Fruit fly (Drosophila melanogaster) whole organism, embryonic: ENCODE results near the gene CG6055.

ENCODE experiments used
- CG13624 ChIP-seq: fragments of 200-800 bp; sonication (Bioruptor generic); optimal IDR thresholded peaks from 2 replicates; lab custom pipeline; 2016; ENCODE audit warnings: missing biosample characterization, missing genetic modification characterization
- CG15269 ChIP-seq: fragments of 200-800 bp; sonication (Bioruptor generic); optimal IDR thresholded peaks from 2 replicates; lab custom pipeline; 2018; ENCODE audit warnings: missing biosample characterization, mild to moderate bottlenecking, missing genetic modification characterization, moderate library complexity
- CG17829 ChIP-seq: fragments of 200-800 bp; optimal IDR thresholded peaks from 2 replicates; lab custom pipeline; 2019; ENCODE audit warnings: missing biosample characterization, mild to moderate bottlenecking, missing genetic modification characterization, moderate library complexity
- CG34376 ChIP-seq: fragments of 200-800 bp; sonication (Bioruptor generic); optimal IDR thresholded peaks from 2 replicates; lab custom pipeline; 2018; ENCODE audit warnings: missing biosample characterization, mild to moderate bottlenecking, missing genetic modification characterization
- Lpt ChIP-seq: fragments of >200 bp; optimal IDR thresholded peaks from 2 replicates; lab custom pipeline; 2018; ENCODE audit warnings: missing biosample characterization, missing genetic modification characterization
- NfI ChIP-seq: fragments of 200-800 bp; sonication (Bioruptor generic); optimal IDR thresholded peaks from 3 replicates; lab custom pipeline; 2018; ENCODE audit warnings: missing biosample characterization, mild to moderate bottlenecking, missing genetic modification characterization, moderate library complexity
- Sox102F ChIP-seq: fragments of 200-800 bp; sonication (Bioruptor generic); optimal IDR thresholded peaks from 2 replicates; lab custom pipeline; 2018; ENCODE audit warnings: missing biosample characterization, mild to moderate bottlenecking, missing genetic modification characterization, moderate library complexity

DNA sequence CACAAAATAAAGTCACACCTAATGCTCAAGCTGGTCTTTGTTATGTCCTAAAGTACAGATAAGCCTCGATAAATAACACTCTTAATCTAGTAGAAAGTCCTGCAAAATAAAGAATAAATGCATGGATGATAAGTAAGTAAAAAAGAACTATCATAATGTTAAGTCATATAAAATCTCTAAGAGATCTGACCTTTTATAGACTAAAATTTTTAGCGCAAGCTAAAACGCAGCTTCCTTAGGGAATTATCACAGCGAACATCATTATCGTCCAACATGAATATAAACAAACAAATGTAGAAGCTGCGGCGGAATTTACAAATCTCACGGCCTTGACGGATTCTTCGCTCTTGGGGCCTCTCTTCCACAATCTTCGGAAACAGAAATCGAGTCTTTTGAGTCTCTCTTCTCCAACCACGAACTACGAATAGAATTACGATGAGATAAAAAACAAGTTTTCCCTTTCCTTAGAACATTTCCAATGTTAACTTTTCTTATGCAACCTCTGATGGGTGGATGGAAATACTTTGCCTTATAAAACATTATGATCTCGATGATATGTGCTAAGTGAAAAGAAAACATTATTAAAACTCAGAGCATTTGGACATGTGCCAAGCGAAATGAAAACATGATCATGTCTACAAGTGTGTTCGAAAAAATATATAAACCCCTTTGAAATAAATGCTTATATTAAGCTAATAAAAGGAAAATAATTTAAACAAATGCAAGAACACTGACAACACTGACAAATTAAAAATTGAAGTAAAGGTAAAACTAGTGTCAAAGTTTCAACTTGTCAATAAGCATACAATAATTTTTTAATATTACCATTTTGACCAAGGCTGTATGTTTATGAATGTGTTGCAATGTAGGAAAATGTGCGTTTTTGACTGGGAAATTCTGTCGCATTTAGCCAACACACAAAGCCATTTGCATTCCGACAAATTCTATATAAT lies 28.3 kb downstream of the CG6055 start:
- TF ChIP-seq NfI (no peak), CG13624 (GFP tag; lab: Kevin White, UChicago) (peak; percentile 56), Sox102F (peak; percentile 44), CG34376 (no peak), Lpt (GFP tag; lab: Kevin White, UChicago) (no peak), CG15269 (tag; lab: Kevin White, UChicago) (peak; percentile 77), CG17829 (no peak)
